Fruit fly (Drosophila melanogaster): ENCODE data around the gene Nufip.

The Nufip gene

dm6 chr3L:18795056-18795841, 47.1 kb upstream of the Nufip start (continued):
- TF ChIP-seq CoRest (tag; optimal IDR thresholded peaks at IDR 0.05) (peak; percentile 46), z (GFP tag; IDR thresholded peaks at IDR 0.05) (no peak), Sox100B (GFP tag; optimal IDR thresholded peaks at IDR 0.05) (peak; percentile 72), CG17328 (GFP tag; IDR thresholded peaks at IDR 0.05) (no peak), CG8478 (optimal IDR thresholded peaks at IDR 0.05) (no peak), HLH3B (GFP tag; IDR thresholded peaks at IDR 0.05) (0 out of 2 replicates have a peak, but pooled peaks have one; percentile 8), da (GFP tag; optimal IDR thresholded peaks at IDR 0.05) (no peak), CG14014 (GFP tag; IDR thresholded peaks at IDR 0.05) (0 out of 2 replicates have a peak, but pooled peaks have one; percentile 14), nerfin-2 (GFP tag; IDR thresholded peaks at IDR 0.05; ENCODE audit: partially characterized antibody) (no peak), disco-r (GFP tag; optimal IDR thresholded peaks at IDR 0.05) (no peak), fru (optimal IDR thresholded peaks at IDR 0.05) (no peak), CG33213 (GFP tag; optimal IDR thresholded peaks at IDR 0.05) (no peak), maf-S (GFP tag; optimal IDR thresholded peaks at IDR 0.05) (no peak), CG30020 (tag; optimal IDR thresholded peaks at IDR 0.05) (no peak), CG14965 (GFP tag; optimal IDR thresholded peaks at IDR 0.05; ENCODE audit: borderline replicate concordance) (no peak), CG12659 (GFP tag; optimal IDR thresholded peaks at IDR 0.05) (peak; percentile 10), CG32767 (GFP tag; IDR thresholded peaks at IDR 0.05) (no peak), Neu2 (GFP tag; optimal IDR thresholded peaks at IDR 0.05; ENCODE audit: borderline replicate concordance) (no peak), Dfd (GFP tag; optimal IDR thresholded peaks at IDR 0.05) (no peak), dan (GFP tag; IDR thresholded peaks at IDR 0.05) (no peak), fd96Cb (tag; optimal IDR thresholded peaks at IDR 0.05) (peak; percentile 45), Eip74EF (GFP tag; optimal IDR thresholded peaks at IDR 0.05) (peak in 1 of 2 experiments; percentile 56), Hr3 (GFP tag; optimal IDR thresholded peaks at IDR 0.05) (no peak), danr (GFP tag; IDR thresholded peaks at IDR 0.05) (no peak), Bgb (GFP tag; IDR thresholded peaks at IDR 0.05; ENCODE audit: partially characterized antibody) (no peak), odd (GFP tag; optimal IDR thresholded peaks at IDR 0.05) (no peak), so (GFP tag; IDR thresholded peaks at IDR 0.05) (0 out of 3 replicates have a peak, but pooled peaks have one; percentile 9), dimm (GFP tag; IDR thresholded peaks at IDR 0.05) (no peak), Gug (GFP tag; IDR thresholded peaks at IDR 0.05) (no peak), salm (tag; optimal IDR thresholded peaks at IDR 0.05) (peak; percentile 24), Ada2b (GFP tag; IDR thresholded peaks at IDR 0.05) (no peak), bcd (GFP tag; optimal IDR thresholded peaks at IDR 0.05) (peak; percentile 20), jumu (GFP tag; optimal IDR thresholded peaks at IDR 0.05) (no peak), ATbp (GFP tag; optimal IDR thresholded peaks at IDR 0.05) (no peak), CG7745 (tag; optimal IDR thresholded peaks at IDR 0.05) (no peak), schlank (tag; optimal IDR thresholded peaks at IDR 0.05) (no peak)

DNA sequence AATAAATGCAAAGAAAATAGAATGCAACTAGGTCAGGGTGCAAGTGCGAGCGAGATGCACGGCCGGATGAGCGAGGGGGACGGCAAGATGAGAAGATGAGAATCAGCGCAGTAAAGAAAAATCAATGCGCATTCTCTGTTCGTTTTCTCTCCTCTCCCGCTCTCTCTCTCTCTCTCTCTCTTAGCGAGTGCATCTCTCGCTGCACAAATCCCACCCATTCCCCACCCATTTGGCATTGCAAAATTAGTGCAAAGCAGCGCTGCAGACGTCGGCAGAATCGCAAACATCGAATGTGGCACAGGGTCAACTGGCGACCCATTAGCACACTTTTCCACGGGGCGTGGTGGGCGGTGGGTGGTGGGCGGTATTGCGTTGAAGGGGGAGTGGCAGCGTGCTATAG, 44.7 kb upstream of the Nufip start:
- TF ChIP-seq rib (GFP tag; IDR thresholded peaks at IDR 0.05): no peak
- no peak for TF ChIP-seq CG2678 (tag; optimal IDR thresholded peaks at IDR 0.05)
- no peak for TF ChIP-seq Bgb (GFP tag; IDR thresholded peaks at IDR 0.05; ENCODE audit: partially characterized antibody)
- TF ChIP-seq Trl (optimal IDR thresholded peaks at IDR 0.05): peak; percentile 49 to 65
- no peak for TF ChIP-seq Trl (GFP tag; optimal IDR thresholded peaks at IDR 0.05)
- TF ChIP-seq toy (GFP tag; IDR thresholded peaks at IDR 0.05): no peak
- TF ChIP-seq fd64A (GFP tag; optimal IDR thresholded peaks at IDR 0.05): no peak
- no peak for TF ChIP-seq Myb (GFP tag; optimal IDR thresholded peaks at IDR 0.05)
- TF ChIP-seq ci (GFP tag; IDR thresholded peaks at IDR 0.05): peak; percentile 58; the same call in 1 of the 3 replicates
- TF ChIP-seq B-H2 (GFP tag; optimal IDR thresholded peaks at IDR 0.05): no peak
- TF ChIP-seq CG10321 (GFP tag; IDR thresholded peaks at IDR 0.05): 0 out of 2 replicates have a peak, but pooled peaks have one; percentile 28
- no peak for TF ChIP-seq gem (tag; optimal IDR thresholded peaks at IDR 0.05)
- no peak for TF ChIP-seq MBD-R2 (GFP tag; IDR thresholded peaks at IDR 0.05)
- TF ChIP-seq inv (GFP tag; IDR thresholded peaks at IDR 0.05; ENCODE audit: partially characterized antibody): no peak
- no peak for TF ChIP-seq nmo (GFP tag; optimal IDR thresholded peaks at IDR 0.05)
- TF ChIP-seq luna (GFP tag; optimal IDR thresholded peaks at IDR 0.05): no peak
- TF ChIP-seq gcm (GFP tag; optimal IDR thresholded peaks at IDR 0.05): no peak
- no peak for TF ChIP-seq az2 (GFP tag; optimal IDR thresholded peaks at IDR 0.05)

All from whole organism, embryonic.